Fruit fly (Drosophila melanogaster) whole organism, prepupa: ENCODE data around the gene Gnpnat.

Experiments used
- Blimp-1 ChIP-seq: fragments of 200-800 bp; sonication (Bioruptor generic); optimal IDR thresholded peaks from 3 replicates; lab custom pipeline; 2017; ENCODE audit warnings: missing biosample characterization, missing genetic modification characterization, mild to moderate bottlenecking, moderate library complexity, missing genetic modification reagents
- CG10669 ChIP-seq: fragments of 200-800 bp; sonication (Bioruptor generic); optimal IDR thresholded peaks from 3 replicates; lab custom pipeline; 2018; ENCODE audit warnings: missing biosample characterization, mild to moderate bottlenecking, missing genetic modification characterization, moderate library complexity
- CG11294 ChIP-seq: fragments of 200-800 bp; sonication (Bioruptor generic); IDR thresholded peaks from 2 replicates; pipeline ENCODE4 v1.3.6; 2022; ENCODE audit warnings: missing biosample characterization, missing genetic modification characterization
- CG11762 ChIP-seq: fragments of 200-800 bp; sonication (Bioruptor generic); optimal IDR thresholded peaks from 3 replicates; lab custom pipeline; 2016; ENCODE audit warnings: missing biosample characterization, missing genetic modification characterization; ENCODE audit not compliant: insufficient read depth
- CG15336 ChIP-seq: fragments of 200-800 bp; sonication (Bioruptor generic); IDR thresholded peaks from 2 replicates; pipeline ENCODE4 v1.3.6; 2022; ENCODE audit warnings: missing biosample characterization, missing genetic modification characterization
- CG3032 ChIP-seq: fragments of 200-800 bp; optimal IDR thresholded peaks from 2 replicates; lab custom pipeline; 2019; ENCODE audit warnings: missing biosample characterization, mild to moderate bottlenecking, missing genetic modification characterization, moderate library complexity
- CG31627 ChIP-seq: fragments of 200-800 bp; sonication (Bioruptor generic); optimal IDR thresholded peaks from 3 replicates; lab custom pipeline; 2016; ENCODE audit warnings: missing biosample characterization, missing genetic modification characterization
- CG32006 ChIP-seq: fragments of 200-800 bp; sonication (Bioruptor generic); optimal IDR thresholded peaks from 3 replicates; lab custom pipeline; 2017; ENCODE audit warnings: missing biosample characterization, mild to moderate bottlenecking, missing genetic modification characterization
- CG34406 ChIP-seq: fragments of 200-800 bp; sonication (Bioruptor generic); optimal IDR thresholded peaks from 3 replicates; lab custom pipeline; 2016; ENCODE audit warnings: missing biosample characterization, missing genetic modification characterization
- CG3919 ChIP-seq: fragments of 200-800 bp; sonication (Bioruptor generic); optimal IDR thresholded peaks from 3 replicates; lab custom pipeline; 2016; ENCODE audit warnings: missing biosample characterization, missing genetic modification characterization
- CG4318 ChIP-seq: fragments of 200-800 bp; sonication (Bioruptor generic); optimal IDR thresholded peaks from 3 replicates; lab custom pipeline; 2017; ENCODE audit warnings: missing biosample characterization, mild to moderate bottlenecking, missing genetic modification characterization
- CG6276 ChIP-seq: fragments of 200-800 bp; sonication (Bioruptor generic); optimal IDR thresholded peaks from 2 replicates; lab custom pipeline; 2017; ENCODE audit warnings: missing biosample characterization, mild to moderate bottlenecking, missing genetic modification characterization
- CG6792 ChIP-seq: fragments of 200-800 bp; sonication (Bioruptor generic); optimal IDR thresholded peaks from 3 replicates; lab custom pipeline; 2016; ENCODE audit warnings: missing biosample characterization, missing genetic modification characterization
- CG6808 ChIP-seq: fragments of 200-800 bp; sonication (Bioruptor generic); optimal IDR thresholded peaks from 3 replicates; lab custom pipeline; 2017; ENCODE audit warnings: missing biosample characterization, missing genetic modification characterization, mild to moderate bottlenecking, moderate library complexity, missing genetic modification reagents
- CG6854 ChIP-seq: fragments of 200-800 bp; sonication (Bioruptor generic); optimal IDR thresholded peaks from 2 replicates; lab custom pipeline; 2017; ENCODE audit warnings: missing biosample characterization, mild to moderate bottlenecking, missing genetic modification characterization
- CG7368 ChIP-seq: fragments of 200-800 bp; sonication (Bioruptor generic); optimal IDR thresholded peaks from 3 replicates; lab custom pipeline; 2016; ENCODE audit warnings: missing biosample characterization, missing genetic modification characterization
- CG8119 ChIP-seq: fragments of 200-800 bp; sonication (Bioruptor generic); IDR thresholded peaks from 3 replicates; pipeline ENCODE4 v1.3.6; 2022; ENCODE audit warnings: missing biosample characterization, missing genetic modification characterization
- CG8319 ChIP-seq: fragments of 200-800 bp; sonication (Bioruptor generic); optimal IDR thresholded peaks from 3 replicates; lab custom pipeline; 2016; ENCODE audit warnings: missing biosample characterization, missing genetic modification characterization
- CG8632 ChIP-seq: fragments of 200-800 bp; sonication (Bioruptor generic); optimal IDR thresholded peaks from 3 replicates; lab custom pipeline; 2016; ENCODE audit warnings: missing biosample characterization, missing genetic modification characterization
- CG9139 ChIP-seq: fragments of 200-800 bp; sonication (Bioruptor generic); optimal IDR thresholded peaks from 3 replicates; lab custom pipeline; 2017; ENCODE audit warnings: missing biosample characterization, mild to moderate bottlenecking, missing genetic modification characterization
- Eip75B ChIP-seq: fragments of 200-800 bp; sonication (Bioruptor generic); optimal IDR thresholded peaks from 3 replicates; lab custom pipeline; 2016; ENCODE audit warnings: missing biosample characterization, missing genetic modification characterization
- Eip78C ChIP-seq: fragments of 200-800 bp; sonication (Bioruptor generic); peaks from one replicate; lab custom pipeline; 2016; ENCODE audit warnings: missing biosample characterization, missing genetic modification characterization
- Ets21C ChIP-seq: fragments of 200-800 bp; sonication (Bioruptor generic); optimal IDR thresholded peaks from 3 replicates; lab custom pipeline; 2016; ENCODE audit warnings: missing biosample characterization, missing genetic modification characterization
- Ets96B ChIP-seq: fragments of 200-800 bp; optimal IDR thresholded peaks from 2 replicates; lab custom pipeline; 2019; ENCODE audit warnings: missing biosample characterization, mild to moderate bottlenecking, missing genetic modification characterization, moderate library complexity
- Gug ChIP-seq: fragments of 200-800 bp; sonication (Bioruptor generic); IDR thresholded peaks from 2 replicates; pipeline ENCODE4 v1.3.6; 2022; ENCODE audit warnings: missing biosample characterization, missing genetic modification characterization
- Hr38 ChIP-seq: sonication (Bioruptor generic); optimal IDR thresholded peaks from 2 replicates; lab custom pipeline; 2016; ENCODE audit warnings: missing biosample characterization, missing genetic modification characterization
- Hr39 ChIP-seq: fragments of 200-800 bp; sonication (Bioruptor generic); optimal IDR thresholded peaks from 2 replicates; lab custom pipeline; 2016; ENCODE audit warnings: missing biosample characterization, missing genetic modification characterization
- Hr4 ChIP-seq: fragments of 200-800 bp; sonication (Bioruptor generic); optimal IDR thresholded peaks from 3 replicates; lab custom pipeline; 2016; ENCODE audit warnings: missing biosample characterization, missing genetic modification characterization
- Lpt ChIP-seq: fragments of 200-800 bp; sonication (Bioruptor generic); optimal IDR thresholded peaks from 3 replicates; lab custom pipeline; 2016; ENCODE audit warnings: missing biosample characterization, missing genetic modification characterization
- Met ChIP-seq: fragments of 200-800 bp; sonication (Bioruptor generic); optimal IDR thresholded peaks from 3 replicates; lab custom pipeline; 2016; ENCODE audit warnings: missing biosample characterization, missing genetic modification characterization
- OdsH ChIP-seq: fragments of 200-800 bp; sonication (Bioruptor generic); optimal IDR thresholded peaks from 3 replicates; lab custom pipeline; 2016; ENCODE audit warnings: missing biosample characterization, missing genetic modification characterization
- Smox ChIP-seq: fragments of 200-800 bp; sonication (Bioruptor generic); optimal IDR thresholded peaks from 3 replicates; lab custom pipeline; 2016; ENCODE audit warnings: missing biosample characterization, missing genetic modification characterization
- Sox102F ChIP-seq: fragments of 200-800 bp; sonication (Bioruptor generic); optimal IDR thresholded peaks from 2 replicates; lab custom pipeline; 2016; ENCODE audit warnings: missing biosample characterization, mild to moderate bottlenecking, missing genetic modification characterization
- Sox14 ChIP-seq: fragments of 200-800 bp; sonication (Bioruptor generic); optimal IDR thresholded peaks from 3 replicates; lab custom pipeline; 2016; ENCODE audit warnings: missing biosample characterization, missing genetic modification characterization
- Sox15 ChIP-seq: fragments of 200-800 bp; sonication (Bioruptor generic); optimal IDR thresholded peaks from 3 replicates; lab custom pipeline; 2016; ENCODE audit warnings: missing biosample characterization, missing genetic modification characterization
- achi ChIP-seq: fragments of 200-800 bp; sonication (Bioruptor generic); optimal IDR thresholded peaks from 3 replicates; lab custom pipeline; 2016; ENCODE audit warnings: missing biosample characterization, missing genetic modification characterization
- dac ChIP-seq: fragments of 200-800 bp; sonication (Bioruptor generic); optimal IDR thresholded peaks from 2 replicates; lab custom pipeline; 2017; ENCODE audit warnings: missing biosample characterization, mild to moderate bottlenecking, missing genetic modification characterization
- dsx ChIP-seq: fragments of 200-800 bp; optimal IDR thresholded peaks from 3 replicates; lab custom pipeline; 2019; ENCODE audit warnings: missing biosample characterization, mild to moderate bottlenecking, missing genetic modification characterization, moderate library complexity; ENCODE audit not compliant: poor library complexity, severe bottlenecking
- eg ChIP-seq: fragments of 200-800 bp; sonication (Bioruptor generic); IDR thresholded peaks from 3 replicates; pipeline ENCODE4 v1.3.6; 2022; ENCODE audit warnings: missing biosample characterization, missing genetic modification characterization
- esn ChIP-seq: fragments of 200-800 bp; sonication (Bioruptor generic); optimal IDR thresholded peaks from 2 replicates; lab custom pipeline; 2016; ENCODE audit warnings: missing biosample characterization, mild to moderate bottlenecking, missing genetic modification characterization, moderate library complexity
- fd59A ChIP-seq: fragments of 200-800 bp; sonication (Bioruptor generic); optimal IDR thresholded peaks from 2 replicates; lab custom pipeline; 2017; ENCODE audit warnings: missing biosample characterization, mild to moderate bottlenecking, missing genetic modification characterization, missing genetic modification reagents
- fd85E ChIP-seq: fragments of 200-800 bp; sonication (Bioruptor generic); optimal IDR thresholded peaks from 3 replicates; lab custom pipeline; 2016; ENCODE audit warnings: missing biosample characterization, missing genetic modification characterization
- fkh ChIP-seq: fragments of 200-800 bp; sonication (Bioruptor generic); optimal IDR thresholded peaks from 3 replicates; lab custom pipeline; 2017; ENCODE audit warnings: missing biosample characterization, mild to moderate bottlenecking, missing genetic modification characterization, moderate library complexity
- net ChIP-seq: fragments of 200-800 bp; sonication (Bioruptor generic); optimal IDR thresholded peaks from 3 replicates; lab custom pipeline; 2016; ENCODE audit warnings: missing biosample characterization, missing genetic modification characterization
- salr ChIP-seq, 2 experiments: fragments of 200-800 bp; sonication (Bioruptor generic); optimal IDR thresholded peaks; 3 replicates each; lab custom pipeline; 2016 to 2018; ENCODE audit warnings: missing biosample characterization in 2 of 2, missing genetic modification characterization in 2 of 2, mild to moderate bottlenecking in 1 of 2
- topi ChIP-seq: fragments of 200-800 bp; sonication (Bioruptor generic); optimal IDR thresholded peaks from 3 replicates; lab custom pipeline; 2016; ENCODE audit warnings: missing biosample characterization, missing genetic modification characterization
- vri ChIP-seq: fragments of 200-800 bp; sonication (Bioruptor generic); optimal IDR thresholded peaks from 3 replicates; lab custom pipeline; 2016; ENCODE audit warnings: missing biosample characterization, mild to moderate bottlenecking, missing genetic modification characterization

Gnpnat gene

DNA sequence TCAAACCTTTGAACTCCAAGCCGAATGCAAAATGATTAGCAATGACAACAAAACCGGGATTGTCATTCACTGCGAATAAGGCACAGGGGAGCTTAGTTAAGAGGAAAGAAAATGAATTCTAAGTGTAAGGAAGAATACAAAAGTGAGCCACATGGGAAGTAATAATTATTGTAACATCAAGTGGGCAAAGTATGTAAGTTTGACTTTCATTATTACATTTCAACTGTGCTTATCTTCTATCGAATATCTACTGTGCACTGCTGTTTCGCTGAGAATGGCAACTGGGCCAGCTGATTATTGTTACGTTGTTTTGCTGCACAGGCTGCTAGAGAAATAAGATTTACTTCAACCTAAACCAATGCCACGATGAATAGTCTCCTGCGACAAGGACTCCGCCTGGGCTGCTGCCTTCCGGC lies 1.4 kb upstream of the Gnpnat start, which contains the start of the genes CG7601 and CIA30 (continued):
- TF ChIP-seq Sox102F = peak; percentile 98
- TF ChIP-seq Sox14 (GFP tag; lab: Kevin White, UChicago) = peak; percentile 99
- TF ChIP-seq fkh (GFP tag; lab: Kevin White, UChicago) = no peak
- TF ChIP-seq Ets96B (tag; lab: Kevin White, UChicago) = peak; percentile 98
- TF ChIP-seq Hr39 (GFP tag; lab: Kevin White, UChicago) = peak; percentile 99
- TF ChIP-seq CG11762 (GFP tag; lab: Kevin White, UChicago) = peak; percentile 99
- TF ChIP-seq CG7368 (GFP tag; lab: Kevin White, UChicago) = peak; percentile 99
- TF ChIP-seq CG9139 = peak; percentile 98
- TF ChIP-seq CG8119 (GFP tag; lab: Robert Waterston, UW) = peak; percentile 100
- peak; percentile 100 for TF ChIP-seq topi (GFP tag; lab: Kevin White, UChicago)
- TF ChIP-seq vri (GFP tag; lab: Kevin White, UChicago) = peak; percentile 98
- TF ChIP-seq CG6808 (GFP tag; lab: Kevin White, UChicago) = peak; percentile 98
- TF ChIP-seq Ets21C = peak; percentile 99
- peak; percentile 97 for TF ChIP-seq CG8632 (GFP tag; lab: Kevin White, UChicago)
- peak; percentile 99 for TF ChIP-seq esn (GFP tag; lab: Kevin White, UChicago)
- peak; percentile 99 for TF ChIP-seq OdsH (GFP tag; lab: Kevin White, UChicago)
- peak; percentile 98 for TF ChIP-seq Hr38
- peak; percentile 97 for TF ChIP-seq CG6854
- TF ChIP-seq Gug (GFP tag; lab: Robert Waterston, UW) = peak; percentile 100
- peak; percentile 98 for TF ChIP-seq CG34406 (GFP tag; lab: Kevin White, UChicago)
- peak; percentile 99 for TF ChIP-seq Sox15 (GFP tag; lab: Kevin White, UChicago)
- peak; percentile 99 for TF ChIP-seq dsx (GFP tag; lab: Kevin White, UChicago)
- peak; percentile 99 for TF ChIP-seq CG31627 (GFP tag; lab: Kevin White, UChicago)
- peak; percentile 99 for TF ChIP-seq CG3919
- peak; percentile 99 for TF ChIP-seq CG10669
- peak; percentile 100 for TF ChIP-seq CG11294
- TF ChIP-seq CG4318 (GFP tag; lab: Kevin White, UChicago) = peak; percentile 97
- peak; percentile 100 for TF ChIP-seq eg (GFP tag; lab: Robert Waterston, UW)
- peak; percentile 99 for TF ChIP-seq Met
- TF ChIP-seq Lpt (GFP tag; lab: Kevin White, UChicago) = peak; percentile 98
- peak; percentile 96 for TF ChIP-seq fd85E (GFP tag; lab: Kevin White, UChicago)
- TF ChIP-seq CG15336 (GFP tag; lab: Robert Waterston, UW) = peak; percentile 100

DNA sequence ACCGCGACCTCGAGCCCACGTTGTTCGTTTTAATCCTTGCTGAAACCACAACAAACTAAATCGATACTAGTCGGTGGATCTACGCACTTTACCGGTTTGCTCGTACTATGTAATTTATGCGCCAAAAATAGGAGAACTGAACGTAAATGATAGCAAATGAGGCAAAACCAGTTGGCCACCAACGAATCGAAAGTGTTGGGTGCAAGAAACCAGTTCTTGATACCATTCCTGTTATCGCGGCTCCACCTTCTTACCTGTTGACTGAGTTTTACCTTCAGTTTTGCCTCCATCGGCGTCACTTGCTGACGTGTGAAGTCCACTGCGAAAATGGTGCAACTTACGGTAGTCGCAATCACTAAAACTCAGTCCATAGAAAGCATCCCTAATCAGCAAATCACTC lies 2.0 kb downstream of the Gnpnat start:
- TF ChIP-seq vri (GFP tag; lab: Kevin White, UChicago) (no peak), Blimp-1 (GFP tag; lab: Kevin White, UChicago) (peak; percentile 76), dsx (GFP tag; lab: Kevin White, UChicago) (peak; percentile 49), Eip78C (GFP tag; lab: Kevin White, UChicago) (peak; percentile 14), esn (GFP tag; lab: Kevin White, UChicago) (no peak), CG4318 (GFP tag; lab: Kevin White, UChicago) (no peak)

DNA sequence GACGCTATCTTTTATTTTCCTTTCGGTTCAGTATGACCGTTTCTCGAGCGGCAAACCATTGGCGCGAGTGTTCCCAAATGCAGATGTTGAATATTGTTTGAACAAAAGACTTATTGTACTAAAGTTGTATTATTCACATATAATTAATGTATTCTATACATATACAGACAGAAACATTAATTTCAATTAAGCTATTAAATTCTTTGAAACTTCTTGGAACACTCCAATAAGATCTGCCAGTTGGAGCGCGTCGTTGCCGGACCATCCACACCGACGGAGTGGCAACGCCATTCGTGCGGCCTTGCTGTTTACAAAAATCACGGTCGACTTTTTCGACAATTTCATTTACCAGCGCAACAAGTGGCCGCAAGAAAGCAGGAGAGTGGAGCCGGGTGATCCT lies 7.0 kb downstream of the Gnpnat start, which contains the start of the genes Wdr24 and IntS11:
TSS of gene Wdr24 (minus strand) at position 37 of the 400 bp plus-strand sequence.
TSS of gene IntS11 (plus strand) at position 282 of the 400 bp plus-strand sequence.
- TF ChIP-seq Smox (GFP tag; lab: Kevin White, UChicago) = no peak
- TF ChIP-seq Sox15 (GFP tag; lab: Kevin White, UChicago) = peak; percentile 99
- peak; percentile 82 for TF ChIP-seq net
- TF ChIP-seq achi (GFP tag; lab: Kevin White, UChicago) = peak; percentile 89
- TF ChIP-seq Hr4 = peak; percentile 96
- peak; percentile 97 for TF ChIP-seq CG32006
- TF ChIP-seq CG7368 (GFP tag; lab: Kevin White, UChicago) = no peak
- peak; percentile 87 for TF ChIP-seq vri (GFP tag; lab: Kevin White, UChicago)
- peak; percentile 94 for TF ChIP-seq CG34406 (GFP tag; lab: Kevin White, UChicago)
- TF ChIP-seq Eip75B (GFP tag; lab: Kevin White, UChicago) = no peak
- peak; percentile 100 for TF ChIP-seq CG10669
- TF ChIP-seq CG8319 (GFP tag; lab: Kevin White, UChicago) = peak; percentile 84
- TF ChIP-seq Hr39 (GFP tag; lab: Kevin White, UChicago) = peak; percentile 98
- no peak for TF ChIP-seq dac (GFP tag; lab: Kevin White, UChicago)
- TF ChIP-seq CG6808 (GFP tag; lab: Kevin White, UChicago) = no peak
- TF ChIP-seq CG3032 (tag; lab: Kevin White, UChicago) = peak; percentile 98
- TF ChIP-seq CG6276 (GFP tag; lab: Kevin White, UChicago) = no peak
- peak; percentile 85 for TF ChIP-seq CG11762 (GFP tag; lab: Kevin White, UChicago)
- peak; percentile 93 for TF ChIP-seq CG6792 (GFP tag; lab: Kevin White, UChicago)
- peak; percentile 29 for TF ChIP-seq CG6854
- TF ChIP-seq eg (GFP tag; lab: Robert Waterston, UW) = peak; percentile 99
- peak; percentile 89 for TF ChIP-seq fd59A
- peak; percentile 97 for TF ChIP-seq OdsH (GFP tag; lab: Kevin White, UChicago)
- TF ChIP-seq salr (GFP tag; optimal IDR thresholded peaks at IDR 0.05; lab: Kevin White, UChicago) = peak; percentile 82 to 94
